Fruit fly (Drosophila melanogaster): ENCODE results near the gene omd.

dm6 chr3R:13722451-13722850, 35.4 kb upstream of the omd start:
- TF ChIP-seq CG6163 (GFP tag; IDR thresholded peaks at IDR 0.05), result no peak
- no peak for TF ChIP-seq CG6276 (GFP tag; optimal IDR thresholded peaks at IDR 0.05)
- TF ChIP-seq CG11762 (GFP tag; optimal IDR thresholded peaks at IDR 0.05; ENCODE audit: insufficient read depth), result no peak
- no peak for TF ChIP-seq Sox102F (GFP tag; optimal IDR thresholded peaks at IDR 0.05)
- TF ChIP-seq svp (GFP tag), result no peak
- no peak for TF ChIP-seq CG6808 (GFP tag; optimal IDR thresholded peaks at IDR 0.05)
- no peak for TF ChIP-seq CG3919 (GFP tag; optimal IDR thresholded peaks at IDR 0.05)
- TF ChIP-seq OdsH (GFP tag; optimal IDR thresholded peaks at IDR 0.05), result no peak
- no peak for TF ChIP-seq CG6854 (GFP tag; optimal IDR thresholded peaks at IDR 0.05)
- TF ChIP-seq dac (GFP tag; optimal IDR thresholded peaks at IDR 0.05), result no peak
- TF ChIP-seq Gug (GFP tag; IDR thresholded peaks at IDR 0.05), result no peak
- no peak for TF ChIP-seq fd59A (GFP tag; optimal IDR thresholded peaks at IDR 0.05)
- no peak for TF ChIP-seq CG10631 (GFP tag; optimal IDR thresholded peaks at IDR 0.05)

All from whole organism, prepupa.